Fruit fly (Drosophila melanogaster) whole organism, embryonic: ENCODE results near the gene CG31960.

ENCODE experiments used
- CG1024 ChIP-seq: fragments of 200-800 bp; sonication (Bioruptor generic); IDR thresholded peaks from 2 replicates; pipeline ENCODE4 v1.3.6; 2022; ENCODE audit warnings: missing biosample characterization, missing genetic modification characterization
- CG11696 ChIP-seq: fragments of 200-800 bp; sonication (Bioruptor generic); IDR thresholded peaks from 2 replicates; pipeline ENCODE4 v1.3.6; 2022; ENCODE audit warnings: missing biosample characterization, missing genetic modification characterization
- CG12219 ChIP-seq: fragments of 200-800 bp; sonication (Bioruptor generic); optimal IDR thresholded peaks from 3 replicates; lab custom pipeline; 2018; ENCODE audit warnings: missing biosample characterization, mild to moderate bottlenecking, missing genetic modification characterization
- CG17361 ChIP-seq: fragments of 200-800 bp; sonication (Bioruptor generic); IDR thresholded peaks from 3 replicates; pipeline ENCODE4 v1.3.6; 2022; ENCODE audit warnings: missing biosample characterization, missing genetic modification characterization
- CG17612 ChIP-seq: fragments of 200-800 bp; sonication (Bioruptor generic); IDR thresholded peaks from 2 replicates; pipeline ENCODE4 v1.3.6; 2022; ENCODE audit warnings: missing biosample characterization, missing genetic modification characterization
- CG18764 ChIP-seq: fragments of 200-800 bp; sonication (Bioruptor generic); optimal IDR thresholded peaks from 3 replicates; lab custom pipeline; 2016; ENCODE audit warnings: missing biosample characterization, missing genetic modification characterization
- CG2712 ChIP-seq: fragments of 200-800 bp; optimal IDR thresholded peaks from 3 replicates; lab custom pipeline; 2019; ENCODE audit warnings: missing biosample characterization, mild to moderate bottlenecking, missing genetic modification characterization, moderate library complexity
- CG31388 ChIP-seq: fragments of 200-800 bp; sonication (Bioruptor generic); optimal IDR thresholded peaks from 2 replicates; lab custom pipeline; 2016; ENCODE audit warnings: missing biosample characterization, missing genetic modification characterization
- CG3407 ChIP-seq: fragments of 200-800 bp; sonication (Bioruptor generic); optimal IDR thresholded peaks from 2 replicates; lab custom pipeline; 2018; ENCODE audit warnings: missing biosample characterization, mild to moderate bottlenecking, missing genetic modification characterization
- CG4360 ChIP-seq: fragments of 200-800 bp; sonication (Bioruptor generic); IDR thresholded peaks from 2 replicates; pipeline ENCODE4 v1.3.6; 2022; ENCODE audit warnings: missing biosample characterization, missing genetic modification characterization
- CG5180 ChIP-seq: fragments of 200-800 bp; sonication (Bioruptor generic); optimal IDR thresholded peaks from 3 replicates; lab custom pipeline; 2017; ENCODE audit warnings: missing biosample characterization, missing genetic modification characterization, mild to moderate bottlenecking, moderate library complexity, missing genetic modification reagents
- CG6791 ChIP-seq: fragments of 200-800 bp; sonication (Bioruptor generic); IDR thresholded peaks from 3 replicates; pipeline ENCODE4 v1.3.6; 2022; ENCODE audit warnings: missing biosample characterization, missing genetic modification characterization; ENCODE audit not compliant: partially characterized antibody
- CG7745 ChIP-seq: fragments of 200-800 bp; sonication (Bioruptor generic); optimal IDR thresholded peaks from 2 replicates; lab custom pipeline; 2018; ENCODE audit warnings: missing biosample characterization, mild to moderate bottlenecking, missing genetic modification characterization, moderate library complexity
- CG7786 ChIP-seq: fragments of 200-800 bp; sonication (Bioruptor generic); optimal IDR thresholded peaks from 2 replicates; lab custom pipeline; 2016; ENCODE audit warnings: missing biosample characterization, missing genetic modification characterization
- CG8944 ChIP-seq: fragments of 200-800 bp; sonication (Bioruptor generic); optimal IDR thresholded peaks from 3 replicates; lab custom pipeline; 2016; ENCODE audit warnings: missing biosample characterization, missing genetic modification characterization
- Chrac-16 ChIP-seq: fragments of 200-800 bp; sonication (Bioruptor generic); optimal IDR thresholded peaks from 3 replicates; lab custom pipeline; 2016; ENCODE audit warnings: missing biosample characterization, missing genetic modification characterization
- Dad ChIP-seq: fragments of 200-800 bp; sonication (Bioruptor generic); optimal IDR thresholded peaks from 3 replicates; lab custom pipeline; 2016; ENCODE audit warnings: missing biosample characterization, missing genetic modification characterization
- Dek ChIP-seq: fragments of 200-800 bp; sonication (Bioruptor generic); optimal IDR thresholded peaks from 3 replicates; lab custom pipeline; 2019; ENCODE audit warnings: missing biosample characterization, mild to moderate bottlenecking, missing genetic modification characterization, moderate library complexity
- Dll ChIP-seq: fragments of 200-800 bp; sonication (Bioruptor generic); IDR thresholded peaks from 4 replicates; pipeline ENCODE4 v1.3.6; 2022; ENCODE audit warnings: missing biosample characterization, missing genetic modification characterization; ENCODE audit not compliant: partially characterized antibody
- ERR ChIP-seq: fragments of 200-800 bp; sonication (Bioruptor generic); optimal IDR thresholded peaks from 2 replicates; lab custom pipeline; 2016; ENCODE audit warnings: missing biosample characterization, missing genetic modification characterization
- HHEX ChIP-seq: fragments of 200-800 bp; sonication (Bioruptor generic); optimal IDR thresholded peaks from 3 replicates; lab custom pipeline; 2017; ENCODE audit warnings: missing biosample characterization, mild to moderate bottlenecking, missing genetic modification characterization, missing genetic modification reagents
- HLH4C ChIP-seq: fragments of 200-800 bp; sonication (Bioruptor generic); IDR thresholded peaks from 3 replicates; pipeline ENCODE4 v1.3.6; 2022; ENCODE audit warnings: missing biosample characterization, missing genetic modification characterization; ENCODE audit not compliant: partially characterized antibody
- HLHmδ ChIP-seq: fragments of 200-800 bp; sonication (Bioruptor generic); optimal IDR thresholded peaks from 2 replicates; lab custom pipeline; 2018; ENCODE audit warnings: missing biosample characterization, mild to moderate bottlenecking, missing genetic modification characterization, moderate library complexity
- MBD-R2 ChIP-seq: fragments of 200-800 bp; sonication (Bioruptor generic); IDR thresholded peaks from 2 replicates; pipeline ENCODE4 v1.3.6; 2022; ENCODE audit warnings: missing biosample characterization, missing genetic modification characterization
- NfI ChIP-seq: fragments of 200-800 bp; sonication (Bioruptor generic); optimal IDR thresholded peaks from 3 replicates; lab custom pipeline; 2018; ENCODE audit warnings: missing biosample characterization, mild to moderate bottlenecking, missing genetic modification characterization, moderate library complexity
- Trl ChIP-seq, 3 experiments: fragments of >200 bp in 2 of 3; fragments of 200-800 bp in 1 of 3; sonication (Bioruptor generic) in 1 of 3; optimal IDR thresholded peaks; 2 replicates in 1 of 3; 3 replicates in 2 of 3; lab custom pipeline; 2016 to 2017; ENCODE audit warnings: missing biosample characterization in 1 of 3, missing genetic modification characterization in 1 of 3
- abd-A ChIP-seq: fragments of 200-800 bp; sonication (Bioruptor generic); optimal IDR thresholded peaks from 3 replicates; lab custom pipeline; 2019; ENCODE audit warnings: missing biosample characterization, mild to moderate bottlenecking, missing genetic modification characterization, moderate library complexity
- bsh ChIP-seq, 2 experiments: fragments of 200-800 bp; sonication (Bioruptor generic); optimal IDR thresholded peaks; 2 replicates each; lab custom pipeline; 2017 to 2018; ENCODE audit warnings: mild to moderate bottlenecking in 2 of 2, missing biosample characterization in 2 of 2, missing genetic modification characterization in 2 of 2, moderate library complexity in 1 of 2
- chif ChIP-seq, 2 experiments: fragments of 200-800 bp; sonication (Bioruptor generic); optimal IDR thresholded peaks; 3 replicates each; lab custom pipeline; 2016; ENCODE audit warnings: missing biosample characterization in 2 of 2, missing genetic modification characterization in 2 of 2
- chm ChIP-seq: fragments of 200-800 bp; sonication (Bioruptor generic); IDR thresholded peaks from 2 replicates; pipeline ENCODE4 v1.3.6; 2022; ENCODE audit warnings: missing biosample characterization, missing genetic modification characterization
- croc ChIP-seq: fragments of 200-800 bp; sonication (Bioruptor generic); conservative IDR thresholded peaks from 3 replicates; pipeline ENCODE4 v1.3.6; 2022; ENCODE audit warnings: missing biosample characterization, missing genetic modification characterization
- danr ChIP-seq: fragments of 200-800 bp; sonication (Bioruptor generic); IDR thresholded peaks from 2 replicates; pipeline ENCODE4 v1.3.6; 2022; ENCODE audit warnings: missing biosample characterization, missing genetic modification characterization
- dati ChIP-seq: fragments of 200-800 bp; sonication (Bioruptor generic); IDR thresholded peaks from 2 replicates; pipeline ENCODE4 v1.3.6; 2022; ENCODE audit warnings: missing biosample characterization, missing genetic modification characterization
- dm ChIP-seq: fragments of 200-800 bp; sonication (Bioruptor generic); optimal IDR thresholded peaks from 3 replicates; lab custom pipeline; 2016; ENCODE audit warnings: missing biosample characterization, missing genetic modification characterization
- exex ChIP-seq: fragments of 200-800 bp; sonication (Bioruptor generic); optimal IDR thresholded peaks from 4 replicates; lab custom pipeline; 2018; ENCODE audit warnings: missing biosample characterization, mild to moderate bottlenecking, missing genetic modification characterization, moderate library complexity
- fd3F ChIP-seq: fragments of 200-800 bp; sonication (Bioruptor generic); optimal IDR thresholded peaks from 2 replicates; lab custom pipeline; 2018; ENCODE audit warnings: missing biosample characterization, mild to moderate bottlenecking, missing genetic modification characterization, moderate library complexity
- grn ChIP-seq: fragments of 200-800 bp; sonication (Bioruptor generic); optimal IDR thresholded peaks from 3 replicates; lab custom pipeline; 2017; ENCODE audit warnings: missing biosample characterization, missing genetic modification characterization
- odd ChIP-seq: fragments of 200-800 bp; sonication (Bioruptor generic); optimal IDR thresholded peaks from 2 replicates; lab custom pipeline; 2017; ENCODE audit warnings: missing biosample characterization, mild to moderate bottlenecking, missing genetic modification characterization
- p53 ChIP-seq: fragments of 200-800 bp; sonication (Bioruptor generic); optimal IDR thresholded peaks from 2 replicates; lab custom pipeline; 2016; ENCODE audit warnings: missing biosample characterization, missing genetic modification characterization
- ro ChIP-seq: fragments of 200-800 bp; sonication (Bioruptor generic); IDR thresholded peaks from 2 replicates; pipeline ENCODE4 v1.3.6; 2022; ENCODE audit warnings: missing biosample characterization, missing genetic modification characterization
- row ChIP-seq: fragments of 200-800 bp; sonication (Bioruptor generic); IDR thresholded peaks from 3 replicates; pipeline ENCODE4 v1.3.6; 2022; ENCODE audit warnings: missing biosample characterization, missing genetic modification characterization
- sima ChIP-seq: fragments of 200-800 bp; sonication (Bioruptor generic); optimal IDR thresholded peaks from 2 replicates; lab custom pipeline; 2016; ENCODE audit warnings: missing biosample characterization, missing genetic modification characterization
- sr ChIP-seq: fragments of 200-800 bp; sonication (Bioruptor generic); IDR thresholded peaks from 3 replicates; pipeline ENCODE4 v1.3.6; 2022; ENCODE audit warnings: missing biosample characterization, missing genetic modification characterization
- tin ChIP-seq: fragments of 200-800 bp; sonication (Bioruptor generic); optimal IDR thresholded peaks from 3 replicates; lab custom pipeline; 2016; ENCODE audit warnings: missing biosample characterization, missing genetic modification characterization
- tio ChIP-seq: fragments of 200-800 bp; sonication (Bioruptor generic); optimal IDR thresholded peaks from 2 replicates; lab custom pipeline; 2017; ENCODE audit warnings: missing biosample characterization, missing genetic modification characterization, inconsistent platforms
- tll ChIP-seq, 2 experiments: fragments of 200-800 bp in 1 of 2; fragments of >200 bp in 1 of 2; sonication (Bioruptor generic) in 1 of 2; optimal IDR thresholded peaks; 2 replicates each; lab custom pipeline; 2017 to 2019; ENCODE audit warnings: missing biosample characterization in 2 of 2, missing genetic modification characterization in 2 of 2, mild to moderate bottlenecking in 1 of 2, moderate library complexity in 1 of 2
- unpg ChIP-seq: fragments of 200-800 bp; sonication (Bioruptor generic); optimal IDR thresholded peaks from 3 replicates; lab custom pipeline; 2018; ENCODE audit warnings: missing biosample characterization, mild to moderate bottlenecking, missing genetic modification characterization, moderate library complexity

Gene CG31960

DNA sequence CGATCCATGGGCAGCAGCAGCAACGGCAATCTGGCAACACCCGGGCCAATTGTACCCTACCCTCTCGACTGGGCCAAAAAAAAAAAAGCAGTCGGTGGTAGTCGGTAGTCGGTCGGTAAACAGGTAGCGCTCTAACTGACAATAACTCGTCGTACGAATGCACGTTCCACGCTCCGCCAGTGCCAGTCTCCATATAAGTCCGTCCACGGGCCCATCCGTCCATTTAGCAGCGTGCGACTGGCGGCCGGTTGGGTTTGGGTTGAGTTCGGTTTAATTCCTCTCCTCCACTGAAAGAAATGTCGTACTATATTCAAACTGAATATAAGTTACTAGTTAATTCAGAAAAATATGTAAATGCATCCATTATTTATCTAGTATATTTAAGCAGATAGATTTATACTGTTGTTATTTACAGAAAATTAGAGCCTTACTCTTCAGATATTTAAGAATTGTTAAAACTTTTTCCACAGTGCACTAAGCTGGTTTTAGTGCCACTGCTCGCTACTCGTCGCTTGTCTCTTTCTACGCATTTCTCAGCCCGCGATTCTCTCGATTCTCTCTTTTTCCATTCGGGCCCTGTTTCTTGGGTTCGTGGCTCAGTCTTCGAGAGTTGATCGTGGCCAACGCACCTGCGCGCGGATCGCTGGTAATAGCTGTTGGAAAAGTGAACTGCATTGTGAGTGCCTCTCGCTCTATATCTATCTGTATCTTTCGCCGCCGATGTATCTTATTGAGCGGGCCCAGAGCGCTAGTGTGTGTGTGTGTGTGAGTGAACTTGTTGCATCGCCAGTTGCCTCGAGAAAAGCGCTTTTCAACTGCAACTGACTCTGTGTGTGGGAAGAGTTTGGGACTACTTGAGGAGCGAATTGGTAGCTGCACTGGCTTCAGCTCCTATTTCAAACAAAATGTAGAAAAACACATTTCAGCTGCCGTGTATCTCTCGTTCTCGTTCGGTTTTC, 13.4 kb upstream of the CG31960 start, which contains the start of gene bowl (continued):
- TF ChIP-seq HLHmδ (peak; percentile 71), chm (GFP tag; lab: Robert Waterston, UW) (peak; percentile 95), p53 (peak; percentile 80), CG12219 (GFP tag; lab: Kevin White, UChicago) (peak; percentile 96), ERR (GFP tag; lab: Kevin White, UChicago) (peak; percentile 82), CG8944 (GFP tag; lab: Kevin White, UChicago) (peak; percentile 86), tin (GFP tag; lab: Kevin White, UChicago) (peak; percentile 95), CG4360 (peak; percentile 82), sr (peak; percentile 69; the same call in 1 of the 3 replicates), fd3F (GFP tag; lab: Kevin White, UChicago) (peak; percentile 75), sima (GFP tag; lab: Kevin White, UChicago) (peak; percentile 77), Dll (GFP tag; lab: Robert Waterston, UW) (no peak), odd (GFP tag; lab: Kevin White, UChicago) (peak; percentile 92), Dad (GFP tag; lab: Kevin White, UChicago) (peak; percentile 82), tio (peak; percentile 96), danr (peak; percentile 91), HLH4C (GFP tag; lab: Robert Waterston, UW) (0 out of 3 replicates have a peak, but pooled peaks have one; percentile 10), CG3407 (GFP tag; lab: Kevin White, UChicago) (peak; percentile 93), CG7786 (GFP tag; lab: Kevin White, UChicago) (peak; percentile 94), Trl (optimal IDR thresholded peaks at IDR 0.05; lab: Kevin White, UChicago) (peak; percentile 71 to 75), Trl (GFP tag; optimal IDR thresholded peaks at IDR 0.05; lab: Kevin White, UChicago) (peak; percentile 90), row (peak; percentile 98), CG2712 (tag; lab: Kevin White, UChicago) (peak; percentile 96), CG18764 (GFP tag; lab: Kevin White, UChicago) (peak; percentile 84), chif (GFP tag; optimal IDR thresholded peaks at IDR 0.05; lab: Kevin White, UChicago) (peak; percentile 93 to 97), dm (peak; percentile 81), abd-A (tag; lab: Kevin White, UChicago) (peak; percentile 44), CG1024 (GFP tag; lab: Robert Waterston, UW) (peak; percentile 93), CG11696 (peak; percentile 90), CG17612 (GFP tag; lab: Robert Waterston, UW) (peak; percentile 90), dati (peak; percentile 92), CG6791 (peak; percentile 54; the same call in 1 of the 3 replicates), Dek (tag; lab: Kevin White, UChicago) (peak; percentile 95), croc (GFP tag; lab: Robert Waterston, UW) (peak; percentile 95), Chrac-16 (GFP tag; lab: Kevin White, UChicago) (peak; percentile 98), CG17361 (GFP tag; lab: Robert Waterston, UW) (peak; percentile 86), grn (GFP tag; lab: Kevin White, UChicago) (peak; percentile 68), ro (GFP tag; lab: Robert Waterston, UW) (peak; percentile 94), exex (tag; lab: Kevin White, UChicago) (peak; percentile 42), NfI (GFP tag; lab: Kevin White, UChicago) (peak; percentile 91), CG7745 (tag; lab: Kevin White, UChicago) (peak; percentile 91), HHEX (peak; percentile 87), tll (GFP tag; optimal IDR thresholded peaks at IDR 0.05; lab: Kevin White, UChicago) (peak in 1 of 2 experiments; percentile 38), CG31388 (GFP tag; lab: Kevin White, UChicago) (peak; percentile 75), unpg (GFP tag; lab: Kevin White, UChicago) (peak; percentile 96), CG5180 (GFP tag; lab: Kevin White, UChicago) (peak; percentile 68), MBD-R2 (GFP tag; lab: Robert Waterston, UW) (peak; percentile 89), bsh (GFP tag; optimal IDR thresholded peaks at IDR 0.05; lab: Kevin White, UChicago) (peak; percentile 93 to 99)
